Comparison of ENCODE assay signal across 1 worm cellular context in the genomic region with DNA sequence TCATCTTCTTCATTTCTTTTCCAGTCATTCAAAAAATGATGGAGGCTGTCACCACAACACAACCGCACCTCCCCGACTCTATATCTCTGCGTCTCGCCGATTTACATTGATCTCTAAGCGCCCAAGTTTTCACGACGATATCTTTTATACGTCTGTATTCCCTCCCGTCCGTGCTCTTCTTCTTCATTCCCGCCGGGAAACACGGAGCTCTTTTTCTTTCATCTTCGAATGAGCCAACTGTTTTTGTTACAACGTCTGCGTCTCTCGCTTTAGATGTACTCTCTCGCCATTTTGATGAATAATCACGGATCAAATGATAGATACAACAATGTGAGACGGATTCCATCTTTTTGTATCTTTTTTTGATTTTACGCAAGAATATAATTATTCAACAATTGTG.
A peak's percentile ranks its signal among the peaks of the same experiment; 100 is the strongest.
TF ChIP-seq lines count a peak whose summit lies in the region.

No protein-coding gene starts in this region.

TF ChIP-seq in whole organism, L1 larva, 84 proteins besides CTCF, POLR2A, EP300 and RAD21 (continued from another document):
- no peak for TF ChIP-seq jun-1 (tag; optimal IDR thresholded peaks at IDR 0.05; lab: Kevin White, UChicago)
- TF ChIP-seq nhr-76 (tag; optimal IDR thresholded peaks at IDR 0.05; lab: Kevin White, UChicago): no peak
- TF ChIP-seq efl-1 (optimal IDR thresholded peaks at IDR 0.05; lab: Kevin White, UChicago): peak in 1 of 2 experiments; percentile 34
- TF ChIP-seq efl-1 (GFP tag; optimal IDR thresholded peaks at IDR 0.05 in 1 of 2; lab: Kevin White, UChicago): peak in 1 of 2 experiments; percentile 90
- TF ChIP-seq rnt-1 (tag; optimal IDR thresholded peaks at IDR 0.05; lab: Kevin White, UChicago): peak; percentile 81
TF ChIP-seq in whole organism, L1 larva: peak in this region for 19.
